Worm (Caenorhabditis elegans) whole organism, mixed stage, embryonic: ENCODE results near the gene klp-3.

Source experiments
- M03D4.4 ChIP-seq: sonication (generic microtip); optimal IDR thresholded peaks from 2 replicates; lab custom pipeline; 2017; ENCODE audit warnings: mild to moderate bottlenecking, missing genetic modification characterization, missing compliant biosample characterization
- bed-3 ChIP-seq: fragments of 200-800 bp; sonication (Bioruptor generic); optimal IDR thresholded peaks from 3 replicates; lab custom pipeline; 2018; ENCODE audit warnings: mild to moderate bottlenecking, missing genetic modification characterization, moderate library complexity, missing compliant biosample characterization
- blmp-1 ChIP-seq: fragments of 150-350 bp; optimal IDR thresholded peaks from 2 replicates; lab custom pipeline; 2014; ENCODE audit warnings: missing biosample characterization, missing genetic modification characterization
- ceh-39 ChIP-seq: fragments of 150-350 bp; optimal IDR thresholded peaks from 2 replicates; lab custom pipeline; 2014; ENCODE audit warnings: missing biosample characterization, missing genetic modification characterization
- ceh-43 ChIP-seq: fragments of 200-800 bp; sonication (Bioruptor generic); optimal IDR thresholded peaks from 2 replicates; lab custom pipeline; 2018; ENCODE audit warnings: mild to moderate bottlenecking, missing genetic modification characterization, moderate library complexity, missing compliant biosample characterization
- ceh-83 ChIP-seq: fragments of 200-800 bp; sonication (Bioruptor generic); optimal IDR thresholded peaks from 2 replicates; lab custom pipeline; 2018; ENCODE audit warnings: mild to moderate bottlenecking, missing genetic modification characterization, missing compliant biosample characterization
- ces-1 ChIP-seq: fragments of 150-350 bp; optimal IDR thresholded peaks from 2 replicates; lab custom pipeline; 2014; ENCODE audit warnings: missing biosample characterization, missing genetic modification reagents, missing genetic modification characterization
- cnd-1 ChIP-seq: fragments of 200-800 bp; sonication (Bioruptor generic); optimal IDR thresholded peaks from 2 replicates; lab custom pipeline; 2018; ENCODE audit warnings: mild to moderate bottlenecking, missing genetic modification characterization, missing compliant biosample characterization
- drap-1 ChIP-seq: fragments of 200-800 bp; sonication (Bioruptor generic); optimal IDR thresholded peaks from 3 replicates; lab custom pipeline; 2018; ENCODE audit warnings: mild to moderate bottlenecking, missing genetic modification characterization, missing compliant biosample characterization
- elt-1 ChIP-seq: sonication (generic microtip); optimal IDR thresholded peaks from 2 replicates; lab custom pipeline; 2017; ENCODE audit warnings: missing genetic modification characterization, mild to moderate bottlenecking, missing compliant biosample characterization, antibody characterized with exemption, moderate library complexity, borderline replicate concordance; ENCODE audit not compliant: insufficient read depth
- elt-3 ChIP-seq: fragments of 150-350 bp; optimal IDR thresholded peaks from 2 replicates; lab custom pipeline; 2014; ENCODE audit warnings: missing biosample characterization, missing genetic modification characterization
- flh-1 ChIP-seq: fragments of 200-800 bp; sonication (Bioruptor generic); optimal IDR thresholded peaks from 2 replicates; lab custom pipeline; 2018; ENCODE audit warnings: mild to moderate bottlenecking, missing genetic modification characterization, moderate library complexity, missing compliant biosample characterization
- hlh-1 ChIP-seq: fragments of 150-350 bp; optimal IDR thresholded peaks from 2 replicates; lab custom pipeline; 2014; ENCODE audit warnings: missing biosample characterization, missing genetic modification reagents, missing genetic modification characterization
- lin-13 ChIP-seq: fragments of 150-350 bp; optimal IDR thresholded peaks from 2 replicates; lab custom pipeline; 2014; ENCODE audit warnings: missing biosample characterization, missing genetic modification characterization
- lin-32 ChIP-seq: fragments of 200-800 bp; sonication (Bioruptor generic); optimal IDR thresholded peaks from 2 replicates; lab custom pipeline; 2018; ENCODE audit warnings: mild to moderate bottlenecking, missing genetic modification characterization, missing compliant biosample characterization
- mab-5 ChIP-seq: fragments of 150-350 bp; optimal IDR thresholded peaks from 2 replicates; lab custom pipeline; 2014; ENCODE audit warnings: missing biosample characterization, missing genetic modification characterization
- mep-1 ChIP-seq: fragments of 150-350 bp; optimal IDR thresholded peaks from 2 replicates; lab custom pipeline; 2017; ENCODE audit warnings: missing biosample characterization, missing genetic modification reagents, missing genetic modification characterization, inconsistent platforms
- mls-2 ChIP-seq: sonication (generic microtip); optimal IDR thresholded peaks from 2 replicates; lab custom pipeline; 2016; ENCODE audit warnings: mild to moderate bottlenecking, missing genetic modification characterization, moderate library complexity, missing compliant biosample characterization
- nhr-12 ChIP-seq: fragments of 150-350 bp; optimal IDR thresholded peaks from 2 replicates; lab custom pipeline; 2014; ENCODE audit warnings: missing biosample characterization, missing genetic modification characterization
- nhr-2 ChIP-seq: fragments of 150-350 bp; optimal IDR thresholded peaks from 2 replicates; lab custom pipeline; 2014; ENCODE audit warnings: missing biosample characterization, missing genetic modification characterization
- nhr-237 ChIP-seq: fragments of 150-350 bp; optimal IDR thresholded peaks from 2 replicates; lab custom pipeline; 2014; ENCODE audit warnings: missing biosample characterization, missing genetic modification characterization
- nhr-28 ChIP-seq: fragments of 150-350 bp; optimal IDR thresholded peaks from 2 replicates; lab custom pipeline; 2014; ENCODE audit warnings: missing biosample characterization, missing genetic modification characterization
- nhr-76 ChIP-seq: sonication (generic microtip); optimal IDR thresholded peaks from 2 replicates; lab custom pipeline; 2017; ENCODE audit warnings: missing biosample characterization, missing genetic modification characterization
- pha-4 ChIP-seq: fragments of 150-350 bp; optimal IDR thresholded peaks from 2 replicates; lab custom pipeline; 2018; ENCODE audit warnings: missing biosample characterization, missing genetic modification reagents, missing genetic modification characterization
- sem-2 ChIP-seq: fragments of 200-800 bp; sonication (Bioruptor generic); optimal IDR thresholded peaks from 2 replicates; lab custom pipeline; 2018; ENCODE audit warnings: mild to moderate bottlenecking, missing genetic modification characterization, missing compliant biosample characterization
- snpc-4 ChIP-seq: fragments of 150-350 bp; optimal IDR thresholded peaks from 2 replicates; lab custom pipeline; 2014; ENCODE audit warnings: missing biosample characterization, missing genetic modification characterization
- sptf-1 ChIP-seq: sonication (generic microtip); optimal IDR thresholded peaks from 2 replicates; lab custom pipeline; 2017; ENCODE audit warnings: mild to moderate bottlenecking, missing genetic modification characterization, moderate library complexity, missing compliant biosample characterization
- tbx-8 ChIP-seq: fragments of 200-800 bp; sonication (Bioruptor generic); optimal IDR thresholded peaks from 2 replicates; lab custom pipeline; 2018; ENCODE audit warnings: mild to moderate bottlenecking, missing genetic modification characterization, moderate library complexity, missing compliant biosample characterization
- unc-120 ChIP-seq: sonication (generic microtip); optimal IDR thresholded peaks from 2 replicates; lab custom pipeline; 2017; ENCODE audit warnings: missing genetic modification characterization, missing compliant biosample characterization; ENCODE audit not compliant: poor library complexity, severe bottlenecking
- unc-39 ChIP-seq: fragments of 150-350 bp; optimal IDR thresholded peaks from 2 replicates; lab custom pipeline; 2014; ENCODE audit warnings: missing biosample characterization, missing genetic modification characterization
- unc-62 ChIP-seq: fragments of 150-350 bp; optimal IDR thresholded peaks from 2 replicates; lab custom pipeline; 2014; ENCODE audit warnings: missing biosample characterization, missing genetic modification reagents, missing genetic modification characterization
- zip-8 ChIP-seq: fragments of 150-350 bp; optimal IDR thresholded peaks from 2 replicates; lab custom pipeline; 2014; ENCODE audit warnings: missing biosample characterization, missing genetic modification characterization
- ztf-11 ChIP-seq: fragments of 150-350 bp; optimal IDR thresholded peaks from 2 replicates; lab custom pipeline; 2014; ENCODE audit warnings: missing biosample characterization, missing genetic modification characterization

The klp-3 gene

ce11 chrII:7839703-7840102, 2.5 kb upstream of the klp-3 start:
- peak; percentile 7 for TF ChIP-seq mls-2
- no peak for TF ChIP-seq cnd-1 (tag; lab: Kevin White, UChicago)
- no peak for TF ChIP-seq ces-1 (GFP tag; lab: Kevin White, UChicago)
- no peak for TF ChIP-seq lin-13
- TF ChIP-seq M03D4.4 (tag; lab: Kevin White, UChicago) = no peak
- no peak for TF ChIP-seq snpc-4 (tag; lab: Kevin White, UChicago)
- TF ChIP-seq mab-5 = no peak
- peak; percentile 55 for TF ChIP-seq blmp-1 (tag; lab: Kevin White, UChicago)
- TF ChIP-seq elt-3 (tag; lab: Kevin White, UChicago) = no peak

- TF ChIP-seq snpc-4 (tag; lab: Kevin White, UChicago) = no peak
- no peak for TF ChIP-seq ceh-43 (GFP tag; lab: Kevin White, UChicago)
- no peak for TF ChIP-seq pha-4 (tag; lab: Kevin White, UChicago)
- no peak for TF ChIP-seq lin-13
- TF ChIP-seq nhr-12 = no peak
- TF ChIP-seq unc-39 (tag; lab: Kevin White, UChicago) = no peak
- TF ChIP-seq nhr-237 (tag; lab: Kevin White, UChicago) = no peak
- TF ChIP-seq nhr-2 = no peak
- TF ChIP-seq elt-3 (tag; lab: Kevin White, UChicago) = no peak
- TF ChIP-seq nhr-28 (tag; lab: Kevin White, UChicago) = no peak
- no peak for TF ChIP-seq unc-120 (tag; lab: Kevin White, UChicago)
- TF ChIP-seq drap-1 (GFP tag; lab: Kevin White, UChicago) = no peak
- TF ChIP-seq blmp-1 (tag; lab: Kevin White, UChicago) = no peak
- no peak for TF ChIP-seq lin-32
- TF ChIP-seq bed-3 (GFP tag; lab: Kevin White, UChicago) = no peak
- TF ChIP-seq, all 35 proteins: peak for 0
Measured at ce11 chrII:7845571-7846236, 3.6 kb downstream of the klp-3 start, which contains the start of gene T09A5.4. TSS of gene T09A5.4 (plus strand) at chrII:7846186.

DNA sequence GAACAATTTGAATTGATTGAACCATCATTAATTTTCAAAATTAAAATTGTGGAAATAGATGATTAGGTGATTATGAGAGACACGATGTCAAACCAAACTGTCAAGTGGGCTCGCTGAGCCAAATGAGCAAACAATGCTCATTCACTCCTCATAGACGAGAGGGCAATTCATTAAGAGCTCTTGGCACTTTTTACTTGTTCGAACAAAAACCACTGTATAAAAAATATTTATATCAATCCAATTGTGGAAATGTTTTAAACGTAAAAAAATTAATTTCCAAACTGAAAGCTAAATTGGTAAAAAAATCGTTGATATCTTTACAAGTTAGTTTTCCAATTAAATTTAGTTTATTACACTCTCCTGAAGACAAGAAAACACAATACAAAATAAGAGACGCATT, 7.5 kb downstream of the klp-3 start, which contains the start of gene acr-7:
acr-7 (minus strand) TSS at position 101 of the 400 bp plus-strand sequence.
- TF ChIP-seq ceh-43 (GFP tag; lab: Kevin White, UChicago) = no peak
- no peak for TF ChIP-seq nhr-76 (tag; lab: Kevin White, UChicago)
- TF ChIP-seq ces-1 (GFP tag; lab: Kevin White, UChicago) = no peak
- TF ChIP-seq ztf-11 (tag; lab: Kevin White, UChicago) = no peak
- TF ChIP-seq mep-1 (tag; lab: Kevin White, UChicago) = no peak
- TF ChIP-seq flh-1 (GFP tag; lab: Kevin White, UChicago) = no peak
- no peak for TF ChIP-seq sem-2 (GFP tag; lab: Kevin White, UChicago)
- no peak for TF ChIP-seq nhr-237 (tag; lab: Kevin White, UChicago)
- TF ChIP-seq ceh-39 (tag; lab: Kevin White, UChicago) = no peak
- TF ChIP-seq zip-8 = no peak
- no peak for TF ChIP-seq sptf-1 (tag; lab: Kevin White, UChicago)
- no peak for TF ChIP-seq hlh-1
- no peak for TF ChIP-seq lin-13
- no peak for TF ChIP-seq ceh-83
- TF ChIP-seq tbx-8 (GFP tag; lab: Kevin White, UChicago) = no peak

DNA sequence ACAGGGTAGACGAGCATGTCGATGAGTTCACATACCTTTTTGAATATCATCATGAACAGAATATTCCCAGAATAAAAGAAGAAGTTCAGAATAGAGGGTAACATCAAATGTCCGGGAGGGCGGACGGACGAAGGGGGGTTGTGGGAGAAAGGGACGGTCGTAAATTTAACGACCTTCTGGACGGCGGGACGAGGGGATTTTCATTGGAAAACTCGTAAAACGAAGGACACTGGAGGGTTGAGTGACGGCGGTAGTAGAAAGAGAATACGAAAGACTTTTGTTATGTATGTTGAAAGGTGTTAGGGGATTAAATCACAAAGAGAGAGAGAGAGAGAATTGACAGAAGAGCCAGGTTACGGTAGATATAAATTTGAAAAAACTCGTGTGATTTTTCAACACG, 8.4 kb downstream of the klp-3 start:
- TF ChIP-seq M03D4.4 (tag; lab: Kevin White, UChicago) = no peak
- TF ChIP-seq hlh-1 = no peak
- TF ChIP-seq snpc-4 (tag; lab: Kevin White, UChicago) = no peak
- TF ChIP-seq tbx-8 (GFP tag; lab: Kevin White, UChicago) = no peak
- no peak for TF ChIP-seq unc-39 (tag; lab: Kevin White, UChicago)
- peak; percentile 7 for TF ChIP-seq unc-62
- TF ChIP-seq sptf-1 (tag; lab: Kevin White, UChicago) = no peak
- TF ChIP-seq, all 35 proteins: peak for 1

ce11 chrII:7851480-7851879, 9.3 kb downstream of the klp-3 start:
- TF ChIP-seq ces-1 (GFP tag; lab: Kevin White, UChicago) = no peak
- TF ChIP-seq lin-32 = no peak
- no peak for TF ChIP-seq unc-62
- no peak for TF ChIP-seq hlh-1
- no peak for TF ChIP-seq tbx-8 (GFP tag; lab: Kevin White, UChicago)
- TF ChIP-seq nhr-2 = no peak
- TF ChIP-seq bed-3 (GFP tag; lab: Kevin White, UChicago) = no peak
- no peak for TF ChIP-seq sem-2 (GFP tag; lab: Kevin White, UChicago)
- TF ChIP-seq elt-1 (tag; lab: Kevin White, UChicago) = no peak
- no peak for TF ChIP-seq nhr-237 (tag; lab: Kevin White, UChicago)
- TF ChIP-seq ceh-83 = no peak
- TF ChIP-seq ztf-11 (tag; lab: Kevin White, UChicago) = no peak
- no peak for TF ChIP-seq nhr-76 (tag; lab: Kevin White, UChicago)
- TF ChIP-seq mab-5 = no peak
- TF ChIP-seq M03D4.4 (tag; lab: Kevin White, UChicago) = no peak
